Fruit fly (Drosophila melanogaster) whole organism, adult: Measurements from ENCODE around the gene mei-41.

Experiments used
- CG11617 ChIP-seq: fragments of 200-800 bp; sonication (Bioruptor generic); optimal IDR thresholded peaks from 2 replicates; lab custom pipeline; 2017; ENCODE audit warnings: mild to moderate bottlenecking, missing biosample characterization, missing genetic modification reagents, missing genetic modification characterization
- CG12768 ChIP-seq: fragments of 200-800 bp; sonication (Bioruptor generic); optimal IDR thresholded peaks from 2 replicates; lab custom pipeline; 2017; ENCODE audit warnings: missing biosample characterization, missing genetic modification characterization, mild to moderate bottlenecking, moderate library complexity, missing genetic modification reagents
- CG14711 ChIP-seq: fragments of 200-800 bp; sonication (Bioruptor generic); optimal IDR thresholded peaks from 2 replicates; lab custom pipeline; 2018; ENCODE audit warnings: missing biosample characterization, mild to moderate bottlenecking, missing genetic modification characterization, moderate library complexity
- CG1620 ChIP-seq: fragments of 200-800 bp; sonication (Bioruptor generic); optimal IDR thresholded peaks from 2 replicates; lab custom pipeline; 2016; ENCODE audit warnings: missing biosample characterization, missing genetic modification characterization
- CG33017 ChIP-seq: fragments of 200-800 bp; sonication (Bioruptor generic); optimal IDR thresholded peaks from 2 replicates; lab custom pipeline; 2018; ENCODE audit warnings: missing biosample characterization, mild to moderate bottlenecking, missing genetic modification characterization, moderate library complexity
- CG5204 ChIP-seq: fragments of 200-800 bp; sonication (Bioruptor generic); optimal IDR thresholded peaks from 2 replicates; lab custom pipeline; 2016; ENCODE audit warnings: missing biosample characterization, missing genetic modification characterization
- CG7045 ChIP-seq: fragments of 200-800 bp; sonication (Bioruptor generic); optimal IDR thresholded peaks from 2 replicates; lab custom pipeline; 2017; ENCODE audit warnings: missing biosample characterization, mild to moderate bottlenecking, missing genetic modification characterization
- CG7101 ChIP-seq: fragments of 200-800 bp; sonication (Bioruptor generic); optimal IDR thresholded peaks from 2 replicates; lab custom pipeline; 2018; ENCODE audit warnings: missing biosample characterization, mild to moderate bottlenecking, missing genetic modification characterization, moderate library complexity
- Clk ChIP-seq: fragments of 200-800 bp; sonication (Bioruptor generic); optimal IDR thresholded peaks from 2 replicates; lab custom pipeline; 2017; ENCODE audit warnings: missing biosample characterization, missing genetic modification characterization
- Crg-1 ChIP-seq: fragments of 200-800 bp; sonication (Bioruptor generic); optimal IDR thresholded peaks from 2 replicates; lab custom pipeline; 2016; ENCODE audit warnings: missing biosample characterization, missing genetic modification characterization
- Hr96 ChIP-seq: fragments of 200-800 bp; sonication (Bioruptor generic); optimal IDR thresholded peaks from 2 replicates; lab custom pipeline; 2016; ENCODE audit warnings: missing biosample characterization, missing genetic modification characterization
- Mnt ChIP-seq: fragments of 200-800 bp; sonication (Bioruptor generic); optimal IDR thresholded peaks from 2 replicates; lab custom pipeline; 2016; ENCODE audit warnings: missing biosample characterization, mild to moderate bottlenecking, missing genetic modification characterization
- bab1 ChIP-seq: fragments of 200-800 bp; sonication (Bioruptor generic); optimal IDR thresholded peaks from 3 replicates; lab custom pipeline; 2019; ENCODE audit warnings: missing biosample characterization, mild to moderate bottlenecking, missing genetic modification characterization, moderate library complexity
- cic ChIP-seq: fragments of 200-800 bp; sonication (Bioruptor generic); optimal IDR thresholded peaks from 2 replicates; lab custom pipeline; 2017; ENCODE audit warnings: missing biosample characterization, mild to moderate bottlenecking, missing genetic modification characterization, moderate library complexity
- cnc ChIP-seq, 2 experiments: fragments of >200 bp; optimal IDR thresholded peaks; 2 replicates each; lab custom pipeline; 2017
- kay ChIP-seq: fragments of 200-800 bp; sonication (Bioruptor generic); peaks from one replicate; lab custom pipeline; 2016; ENCODE audit warnings: missing biosample characterization, missing genetic modification characterization, borderline replicate concordance
- ovo ChIP-seq: fragments of 200-800 bp; sonication (Bioruptor generic); optimal IDR thresholded peaks from 2 replicates; lab custom pipeline; 2016; ENCODE audit warnings: missing biosample characterization, missing genetic modification characterization
- pad ChIP-seq: fragments of 200-800 bp; sonication (Bioruptor generic); optimal IDR thresholded peaks from 3 replicates; lab custom pipeline; 2017; ENCODE audit warnings: missing biosample characterization, missing genetic modification characterization, mild to moderate bottlenecking, moderate library complexity, missing genetic modification reagents
- tj ChIP-seq: fragments of 200-800 bp; sonication (Bioruptor generic); optimal IDR thresholded peaks from 3 replicates; lab custom pipeline; 2017; ENCODE audit warnings: missing biosample characterization, mild to moderate bottlenecking, missing genetic modification characterization, moderate library complexity
- toe ChIP-seq: fragments of 200-800 bp; sonication (Bioruptor generic); optimal IDR thresholded peaks from 2 replicates; lab custom pipeline; 2016; ENCODE audit warnings: missing biosample characterization, missing genetic modification characterization

Gene mei-41

DNA sequence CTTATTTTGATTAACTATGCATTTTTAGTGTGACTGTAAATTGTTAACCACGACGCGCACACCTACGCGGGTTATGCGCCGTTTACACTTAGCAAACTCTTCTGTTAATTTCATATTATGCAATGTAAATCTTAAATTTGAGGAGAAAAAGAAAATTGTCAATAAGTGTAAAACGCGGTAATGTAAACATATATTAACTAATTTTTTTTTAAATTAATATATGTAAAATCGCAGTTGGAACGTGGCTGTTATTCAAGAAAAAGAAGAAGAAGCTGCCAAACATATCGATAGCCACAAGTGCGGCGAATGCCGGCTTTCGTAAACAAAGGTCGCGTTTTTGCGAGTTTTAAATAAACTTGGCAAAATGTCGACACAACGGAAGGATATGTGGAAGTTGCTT lies at the start of gene mei-41, which contains the start of gene TH1:
mei-41 (plus strand) TSS at position 302 of the 400 bp plus-strand sequence.
TH1 (minus strand) TSS at position 42 of the 400 bp plus-strand sequence.
- no peak for TF ChIP-seq cnc (optimal IDR thresholded peaks at IDR 0.05; lab: Kevin White, UChicago)
- peak; percentile 89 for TF ChIP-seq CG7101
- TF ChIP-seq Mnt (GFP tag; lab: Kevin White, UChicago): peak; percentile 68
- peak; percentile 63 for TF ChIP-seq pad (GFP tag; lab: Kevin White, UChicago)
- TF ChIP-seq Clk (GFP tag; lab: Kevin White, UChicago): peak; percentile 64
- no peak for TF ChIP-seq CG5204 (GFP tag; lab: Kevin White, UChicago)
- TF ChIP-seq Crg-1: peak; percentile 58
- TF ChIP-seq CG14711 (tag; lab: Kevin White, UChicago): peak; percentile 85
- no peak for TF ChIP-seq kay (GFP tag; lab: Kevin White, UChicago)
- TF ChIP-seq bab1: peak; percentile 86
- peak; percentile 65 for TF ChIP-seq CG7045 (GFP tag; lab: Kevin White, UChicago)
- TF ChIP-seq tj (GFP tag; lab: Kevin White, UChicago): peak; percentile 61
- peak; percentile 67 for TF ChIP-seq CG1620 (GFP tag; lab: Kevin White, UChicago)
- peak; percentile 62 for TF ChIP-seq ovo (GFP tag; lab: Kevin White, UChicago)
- TF ChIP-seq toe: no peak
- TF ChIP-seq CG11617 (GFP tag; lab: Kevin White, UChicago): peak; percentile 81
- peak; percentile 59 for TF ChIP-seq CG12768 (GFP tag; lab: Kevin White, UChicago)
- no peak for TF ChIP-seq Hr96
- TF ChIP-seq cic (GFP tag; lab: Kevin White, UChicago): no peak
- peak; percentile 48 for TF ChIP-seq CG33017 (tag; lab: Kevin White, UChicago)

DNA sequence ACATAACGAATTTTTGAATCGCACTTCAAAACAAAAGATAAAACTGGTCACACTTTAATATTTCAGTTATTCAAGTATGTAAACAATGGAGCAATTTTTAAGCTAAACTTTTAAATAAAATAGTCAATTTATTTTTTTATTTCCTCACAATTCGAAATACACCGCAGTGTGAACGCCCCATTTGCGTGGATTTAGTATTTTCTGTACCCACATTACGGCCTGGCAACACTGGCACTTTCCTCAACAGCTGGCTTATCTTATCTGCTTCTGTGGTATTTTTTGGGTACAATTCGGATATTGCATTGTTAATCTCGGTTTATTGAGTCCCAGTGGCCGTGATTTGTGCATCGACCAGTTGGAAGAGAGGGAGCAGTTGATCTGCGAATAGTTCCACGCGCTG lies 41.4 kb upstream of the mei-41 start, which contains the start of gene sl:
sl (plus strand) TSS at position 254 of the 400 bp plus-strand sequence.
- TF ChIP-seq CG14711 (tag; lab: Kevin White, UChicago): peak; percentile 67
- TF ChIP-seq bab1: no peak

DNA sequence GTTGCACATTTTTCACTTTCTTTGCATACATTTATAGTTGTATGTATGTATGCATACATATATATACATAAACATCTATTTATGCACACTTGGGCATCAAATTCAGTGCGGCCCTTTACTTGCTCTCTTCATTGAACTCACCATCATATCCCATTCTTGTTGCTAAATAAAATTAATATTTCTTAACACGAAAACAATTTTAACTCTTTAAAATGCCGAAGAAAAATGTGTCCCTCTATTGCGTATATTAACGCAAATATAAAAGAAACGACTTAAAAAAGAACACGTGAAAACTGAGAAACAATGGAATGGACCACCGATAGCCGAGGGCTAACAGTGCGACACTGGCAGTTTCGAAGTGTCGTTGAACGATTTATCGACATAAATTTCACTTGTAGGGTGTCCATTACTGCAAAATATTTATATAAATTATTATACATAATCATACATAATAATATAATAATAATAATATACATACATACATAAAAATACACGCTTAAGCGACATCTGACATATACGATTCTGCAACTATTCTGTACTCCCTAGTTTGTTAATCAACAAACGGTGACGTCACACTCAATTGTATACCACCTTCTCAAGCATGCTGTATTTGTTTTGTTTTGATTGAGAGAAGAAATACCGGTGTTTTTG lies 32.7 kb upstream of the mei-41 start, which contains the start of the genes U2af50 and PIG-Q:
U2af50 (minus strand) TSS at position 370 of the 651 bp plus-strand sequence.
PIG-Q (plus strand) TSS at position 474 of the 651 bp plus-strand sequence.
- TF ChIP-seq ovo (GFP tag; lab: Kevin White, UChicago) (peak; percentile 89), bab1 (peak; percentile 94), Mnt (GFP tag; lab: Kevin White, UChicago) (peak; percentile 84), CG33017 (tag; lab: Kevin White, UChicago) (peak; percentile 82), Crg-1 (peak; percentile 73), CG12768 (GFP tag; lab: Kevin White, UChicago) (peak; percentile 84), cnc (optimal IDR thresholded peaks at IDR 0.05; lab: Kevin White, UChicago) (no peak), tj (GFP tag; lab: Kevin White, UChicago) (peak; percentile 78), CG5204 (GFP tag; lab: Kevin White, UChicago) (no peak), Hr96 (no peak), CG7045 (GFP tag; lab: Kevin White, UChicago) (peak; percentile 76), CG1620 (GFP tag; lab: Kevin White, UChicago) (peak; percentile 41), kay (GFP tag; lab: Kevin White, UChicago) (peak; percentile 75), Clk (GFP tag; lab: Kevin White, UChicago) (peak; percentile 59), CG14711 (tag; lab: Kevin White, UChicago) (peak; percentile 90), CG11617 (GFP tag; lab: Kevin White, UChicago) (peak; percentile 93), pad (GFP tag; lab: Kevin White, UChicago) (peak; percentile 78), CG7101 (peak; percentile 94), toe (peak; percentile 65), cic (GFP tag; lab: Kevin White, UChicago) (no peak)

DNA sequence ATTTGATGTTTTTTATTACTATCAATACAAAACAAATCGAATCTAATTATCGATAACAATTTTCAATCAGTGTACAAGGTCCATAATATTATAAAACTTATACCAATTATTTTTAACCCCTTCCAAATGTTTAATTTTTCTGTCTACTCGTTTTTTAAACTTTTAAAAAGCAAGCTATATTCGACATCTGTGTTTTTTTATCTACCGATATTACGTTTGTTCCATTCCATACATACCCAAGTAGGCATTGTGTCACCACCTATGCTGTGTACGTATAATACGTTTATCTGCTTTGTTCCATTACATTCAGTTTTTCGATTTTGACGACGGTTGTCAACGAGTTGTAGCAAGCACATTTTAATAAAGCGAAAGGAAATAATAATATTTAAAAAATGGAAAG lies 30.2 kb upstream of the mei-41 start, which contains the start of gene nonA:
nonA (plus strand) TSS at position 264 of the 400 bp plus-strand sequence.
- TF ChIP-seq CG33017 (tag; lab: Kevin White, UChicago) (no peak), bab1 (peak; percentile 33), CG1620 (GFP tag; lab: Kevin White, UChicago) (no peak), Crg-1 (peak; percentile 1), CG12768 (GFP tag; lab: Kevin White, UChicago) (no peak), tj (GFP tag; lab: Kevin White, UChicago) (no peak), pad (GFP tag; lab: Kevin White, UChicago) (no peak), cnc (optimal IDR thresholded peaks at IDR 0.05; lab: Kevin White, UChicago) (no peak), Mnt (GFP tag; lab: Kevin White, UChicago) (peak; percentile 41), CG14711 (tag; lab: Kevin White, UChicago) (no peak)

DNA sequence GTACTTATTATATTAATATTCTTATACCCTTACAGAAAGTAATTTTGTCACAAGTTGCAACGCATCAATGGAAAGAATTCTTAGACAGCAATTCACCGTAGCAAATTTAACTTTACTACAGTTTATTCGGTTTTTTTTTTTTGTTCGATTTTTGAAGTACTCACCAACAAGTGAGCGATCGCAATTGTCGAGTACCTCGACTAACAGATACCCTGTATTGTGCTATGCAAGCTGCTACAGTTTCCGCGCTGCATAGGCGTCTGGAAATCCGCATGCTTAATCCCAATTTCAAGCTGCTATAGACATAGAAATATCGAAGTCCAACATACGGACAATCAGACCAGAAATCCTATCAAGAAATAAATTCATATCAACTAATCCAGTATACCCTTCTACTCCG lies 22.9 kb upstream of the mei-41 start:
- TF ChIP-seq Crg-1 (no peak), toe (no peak), CG33017 (tag; lab: Kevin White, UChicago) (no peak), Hr96 (no peak), Mnt (GFP tag; lab: Kevin White, UChicago) (no peak), kay (GFP tag; lab: Kevin White, UChicago) (no peak), CG11617 (GFP tag; lab: Kevin White, UChicago) (no peak), ovo (GFP tag; lab: Kevin White, UChicago) (no peak), CG1620 (GFP tag; lab: Kevin White, UChicago) (no peak), CG14711 (tag; lab: Kevin White, UChicago) (no peak), cic (GFP tag; lab: Kevin White, UChicago) (no peak), cnc (optimal IDR thresholded peaks at IDR 0.05; lab: Kevin White, UChicago) (no peak), bab1 (no peak), CG7045 (GFP tag; lab: Kevin White, UChicago) (no peak), pad (GFP tag; lab: Kevin White, UChicago) (no peak), CG7101 (no peak)
